Worm (Caenorhabditis elegans) whole organism, L3 larva: Measurements from ENCODE around the gene xbx-1.

Experiments
- R02D3.7 ChIP-seq: fragments of 150-350 bp; optimal IDR thresholded peaks from 2 replicates; lab custom pipeline; 2014; ENCODE audit warnings: missing biosample characterization, missing genetic modification characterization
- ama-1 ChIP-seq: fragments of 150-350 bp; optimal IDR thresholded peaks from 2 replicates; lab custom pipeline; 2018
- ceh-16 ChIP-seq: sonication (generic microtip); optimal IDR thresholded peaks from 2 replicates; lab custom pipeline; 2017; ENCODE audit warnings: missing biosample characterization, missing genetic modification characterization
- ceh-28 ChIP-seq: fragments of 150-350 bp; optimal IDR thresholded peaks from 2 replicates; lab custom pipeline; 2014; ENCODE audit warnings: missing biosample characterization, missing genetic modification reagents, missing genetic modification characterization
- ceh-82 ChIP-seq: fragments of 150-350 bp; optimal IDR thresholded peaks from 2 replicates; lab custom pipeline; 2014; ENCODE audit warnings: missing biosample characterization, missing genetic modification characterization
- daf-12 ChIP-seq: fragments of 150-350 bp; optimal IDR thresholded peaks from 2 replicates; lab custom pipeline; 2014; ENCODE audit warnings: missing biosample characterization, missing genetic modification reagents, missing genetic modification characterization
- egl-27 ChIP-seq: sonication (generic microtip); optimal IDR thresholded peaks from 4 replicates; lab custom pipeline; 2017; ENCODE audit warnings: missing biosample characterization, missing genetic modification reagents, missing genetic modification characterization
- egl-5 ChIP-seq: fragments of 150-350 bp; optimal IDR thresholded peaks from 2 replicates; lab custom pipeline; 2017; ENCODE audit warnings: missing biosample characterization, missing genetic modification reagents, missing genetic modification characterization, inconsistent platforms
- elt-1 ChIP-seq: fragments of 150-350 bp; optimal IDR thresholded peaks from 2 replicates; lab custom pipeline; 2014; ENCODE audit warnings: missing biosample characterization, missing genetic modification characterization
- elt-2 ChIP-seq: sonication (generic microtip); optimal IDR thresholded peaks from 2 replicates; lab custom pipeline; 2016; ENCODE audit warnings: missing genetic modification reagents, mild to moderate bottlenecking, missing genetic modification characterization, missing compliant biosample characterization
- elt-3 ChIP-seq, 3 experiments: fragments of 150-350 bp in 1 of 3; sonication (generic microtip) in 2 of 3; optimal IDR thresholded peaks; 2 replicates in 2 of 3; 4 replicates in 1 of 3; lab custom pipeline; 2014 to 2017; ENCODE audit warnings: missing biosample characterization in 3 of 3, missing genetic modification characterization in 3 of 3
- fkh-10 ChIP-seq: sonication (generic microtip); optimal IDR thresholded peaks from 2 replicates; lab custom pipeline; 2017; ENCODE audit warnings: missing biosample characterization, missing genetic modification reagents, missing genetic modification characterization
- fkh-2 ChIP-seq: fragments of 150-350 bp; optimal IDR thresholded peaks from 2 replicates; lab custom pipeline; 2014; ENCODE audit warnings: missing biosample characterization, missing genetic modification reagents, missing genetic modification characterization
- fos-1 ChIP-seq: fragments of 150-350 bp; optimal IDR thresholded peaks from 2 replicates; lab custom pipeline; 2014; ENCODE audit warnings: missing biosample characterization, missing genetic modification characterization
- hmg-11 ChIP-seq: sonication (generic microtip); optimal IDR thresholded peaks from 2 replicates; lab custom pipeline; 2016; ENCODE audit warnings: missing genetic modification characterization, missing compliant biosample characterization
- jun-1 ChIP-seq: fragments of 150-350 bp; optimal IDR thresholded peaks from 2 replicates; lab custom pipeline; 2014; ENCODE audit warnings: missing biosample characterization, missing genetic modification reagents, missing genetic modification characterization
- lin-15B ChIP-seq: fragments of 150-350 bp; optimal IDR thresholded peaks from 2 replicates; lab custom pipeline; 2014; ENCODE audit warnings: missing biosample characterization, missing genetic modification characterization
- lin-39 ChIP-seq: fragments of 150-350 bp; optimal IDR thresholded peaks from 2 replicates; lab custom pipeline; 2018; ENCODE audit warnings: missing biosample characterization, missing genetic modification reagents, missing genetic modification characterization
- lsy-12 ChIP-seq: sonication (generic microtip); optimal IDR thresholded peaks from 2 replicates; lab custom pipeline; 2016; ENCODE audit warnings: mild to moderate bottlenecking, missing genetic modification characterization, missing compliant biosample characterization
- mdl-1 ChIP-seq: fragments of 150-350 bp; optimal IDR thresholded peaks from 2 replicates; lab custom pipeline; 2014; ENCODE audit warnings: missing biosample characterization, missing genetic modification characterization
- mml-1 ChIP-seq: fragments of 150-350 bp; sonication (generic microtip); optimal IDR thresholded peaks from 3 replicates; lab custom pipeline; 2014; ENCODE audit warnings: missing biosample characterization, missing genetic modification characterization
- nfya-1 ChIP-seq: sonication (generic microtip); optimal IDR thresholded peaks from 2 replicates; lab custom pipeline; 2017; ENCODE audit warnings: missing genetic modification characterization, mild to moderate bottlenecking, missing compliant biosample characterization, antibody characterized with exemption, moderate library complexity; ENCODE audit not compliant: insufficient read depth
- nhr-11 ChIP-seq: fragments of 150-350 bp; optimal IDR thresholded peaks from 2 replicates; lab custom pipeline; 2014; ENCODE audit warnings: missing biosample characterization, missing genetic modification characterization
- nhr-12 ChIP-seq: fragments of 150-350 bp; optimal IDR thresholded peaks from 2 replicates; lab custom pipeline; 2014; ENCODE audit warnings: missing biosample characterization, missing genetic modification characterization
- nhr-23 ChIP-seq: fragments of 150-350 bp; optimal IDR thresholded peaks from 2 replicates; lab custom pipeline; 2014; ENCODE audit warnings: missing biosample characterization, missing genetic modification reagents, missing genetic modification characterization
- nhr-237 ChIP-seq: fragments of 150-350 bp; optimal IDR thresholded peaks from 2 replicates; lab custom pipeline; 2014; ENCODE audit warnings: missing biosample characterization, missing genetic modification characterization
- nhr-43 ChIP-seq: sonication (generic microtip); optimal IDR thresholded peaks from 2 replicates; lab custom pipeline; 2016; ENCODE audit warnings: mild to moderate bottlenecking, missing genetic modification characterization, missing compliant biosample characterization; ENCODE audit not compliant: poor library complexity, severe bottlenecking
- nhr-67 ChIP-seq: fragments of 150-350 bp; optimal IDR thresholded peaks from 2 replicates; lab custom pipeline; 2014; ENCODE audit warnings: missing biosample characterization, missing genetic modification characterization
- nhr-76 ChIP-seq: fragments of 150-350 bp; sonication (generic microtip); optimal IDR thresholded peaks from 5 replicates; lab custom pipeline; 2014; ENCODE audit warnings: missing biosample characterization, missing genetic modification characterization
- nhr-77 ChIP-seq: fragments of 150-350 bp; optimal IDR thresholded peaks from 2 replicates; lab custom pipeline; 2014; ENCODE audit warnings: missing biosample characterization, missing genetic modification characterization
- pha-4 ChIP-seq: fragments of 150-350 bp; optimal IDR thresholded peaks from 2 replicates; lab custom pipeline; 2014; ENCODE audit warnings: missing biosample characterization, missing genetic modification reagents, missing genetic modification characterization
- pqm-1 ChIP-seq: fragments of 150-350 bp; optimal IDR thresholded peaks from 2 replicates; lab custom pipeline; 2017; ENCODE audit warnings: missing biosample characterization, missing genetic modification characterization, inconsistent platforms
- skn-1 ChIP-seq: fragments of 150-350 bp; optimal IDR thresholded peaks from 2 replicates; lab custom pipeline; 2014; ENCODE audit warnings: missing biosample characterization, missing genetic modification characterization
- tbx-2 ChIP-seq: sonication (generic microtip); optimal IDR thresholded peaks from 2 replicates; lab custom pipeline; 2016; ENCODE audit warnings: mild to moderate bottlenecking, missing genetic modification characterization, missing compliant biosample characterization
- unc-39 ChIP-seq: sonication (generic microtip); optimal IDR thresholded peaks from 4 replicates; lab custom pipeline; 2017; ENCODE audit warnings: missing biosample characterization, missing genetic modification characterization
- unc-62 ChIP-seq: fragments of 150-350 bp; sonication (generic microtip); optimal IDR thresholded peaks from 4 replicates; lab custom pipeline; 2014; ENCODE audit warnings: missing biosample characterization, missing genetic modification reagents, missing genetic modification characterization
- ztf-4 ChIP-seq: fragments of 150-350 bp; optimal IDR thresholded peaks from 2 replicates; lab custom pipeline; 2014; ENCODE audit warnings: missing biosample characterization, missing genetic modification characterization

Gene xbx-1

DNA sequence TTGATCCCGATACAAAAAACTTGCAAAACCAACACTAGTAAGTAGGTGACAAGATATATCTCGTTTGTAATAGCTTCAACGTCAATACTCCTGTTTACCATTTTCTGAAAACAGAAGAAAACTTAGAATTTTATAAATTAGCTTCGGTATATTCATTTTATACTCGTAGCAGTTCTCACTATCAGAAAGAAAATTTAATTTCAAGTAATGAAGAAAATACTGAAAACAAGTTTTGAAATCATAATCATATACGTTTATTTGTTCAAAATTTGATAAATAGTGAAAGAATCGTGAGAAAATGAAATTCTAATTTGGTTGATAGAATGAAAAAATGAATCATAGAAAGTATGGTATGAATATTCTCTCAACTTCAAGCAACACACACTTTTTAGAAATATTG, 25.4 kb upstream of the xbx-1 start, which contains the start of gene C30G7.5:
Gene C30G7.5 (minus strand): TSS at position 101 of the 400 bp plus-strand sequence.
- TF ChIP-seq nhr-76 (tag; lab: Kevin White, UChicago) (no peak), jun-1 (tag; lab: Kevin White, UChicago) (no peak)

DNA sequence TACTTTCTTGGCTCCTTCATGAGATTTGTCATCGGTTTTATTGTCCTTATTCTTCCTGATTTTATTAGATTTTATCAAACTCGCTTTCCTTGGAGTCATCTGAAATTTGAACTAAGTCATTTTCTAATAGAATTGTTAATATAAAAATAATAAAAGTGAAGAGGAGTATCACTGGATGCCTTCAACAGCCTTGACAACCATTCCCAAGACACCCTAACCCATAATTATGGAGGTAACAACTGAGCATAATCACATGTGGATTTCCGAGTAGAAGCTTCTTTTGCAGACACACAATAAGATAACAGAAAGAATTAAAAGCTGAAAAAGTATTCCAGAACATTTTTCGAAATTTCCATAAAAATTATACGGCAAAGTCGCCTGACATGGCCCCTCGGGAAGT, 24.4 kb upstream of the xbx-1 start, which contains the start of gene F02D8.9:
Gene F02D8.9 (minus strand): TSS at position 101 of the 400 bp plus-strand sequence.
- TF ChIP-seq skn-1 (no peak), tbx-2 (tag; lab: Kevin White, UChicago) (no peak), hmg-11 (tag; lab: Kevin White, UChicago) (no peak), fos-1 (no peak), ztf-4 (tag; lab: Kevin White, UChicago) (no peak), jun-1 (tag; lab: Kevin White, UChicago) (no peak), elt-2 (tag; lab: Kevin White, UChicago) (no peak), daf-12 (tag; lab: Kevin White, UChicago) (no peak), lin-39 (tag; lab: Kevin White, UChicago) (no peak), unc-62 (no peak), egl-27 (tag; lab: Kevin White, UChicago) (no peak), nhr-77 (no peak), elt-1 (tag; lab: Kevin White, UChicago) (no peak), nhr-12 (tag; lab: Kevin White, UChicago) (no peak), ceh-28 (tag; lab: Kevin White, UChicago) (no peak), mdl-1 (tag; lab: Kevin White, UChicago) (no peak), nhr-76 (tag; lab: Kevin White, UChicago) (no peak), nhr-11 (no peak)

DNA sequence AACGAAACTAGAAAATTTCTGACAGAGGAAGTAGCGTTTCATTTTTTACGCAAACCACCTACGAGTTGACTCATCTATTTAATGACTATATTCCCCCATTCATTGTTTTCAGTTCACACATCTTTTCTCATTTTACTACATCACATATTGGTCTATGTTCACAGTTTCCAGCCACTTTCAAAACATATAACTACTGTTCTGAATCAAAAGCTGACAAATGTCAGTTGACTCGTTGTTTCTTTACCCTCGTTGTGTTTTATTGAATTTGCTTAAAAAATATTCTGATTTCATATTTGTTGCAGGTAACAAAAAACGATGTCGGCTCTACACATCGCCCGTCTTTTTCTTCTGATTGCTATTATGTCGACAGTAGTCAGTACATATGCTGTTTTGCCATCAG, 8.9 kb upstream of the xbx-1 start, which contains the start of gene nlp-59:
Gene nlp-59 (plus strand): TSS at position 301 of the 400 bp plus-strand sequence.
- no peak for TF ChIP-seq mdl-1 (tag; lab: Kevin White, UChicago)
- no peak for TF ChIP-seq nhr-77
- TF ChIP-seq ceh-16 (tag; lab: Kevin White, UChicago): no peak
- no peak for TF ChIP-seq nhr-237 (tag; lab: Kevin White, UChicago)
- no peak for TF ChIP-seq fos-1
- no peak for TF ChIP-seq pqm-1 (tag; lab: Kevin White, UChicago)
- no peak for TF ChIP-seq unc-39
- TF ChIP-seq R02D3.7 (tag; lab: Kevin White, UChicago): no peak

DNA sequence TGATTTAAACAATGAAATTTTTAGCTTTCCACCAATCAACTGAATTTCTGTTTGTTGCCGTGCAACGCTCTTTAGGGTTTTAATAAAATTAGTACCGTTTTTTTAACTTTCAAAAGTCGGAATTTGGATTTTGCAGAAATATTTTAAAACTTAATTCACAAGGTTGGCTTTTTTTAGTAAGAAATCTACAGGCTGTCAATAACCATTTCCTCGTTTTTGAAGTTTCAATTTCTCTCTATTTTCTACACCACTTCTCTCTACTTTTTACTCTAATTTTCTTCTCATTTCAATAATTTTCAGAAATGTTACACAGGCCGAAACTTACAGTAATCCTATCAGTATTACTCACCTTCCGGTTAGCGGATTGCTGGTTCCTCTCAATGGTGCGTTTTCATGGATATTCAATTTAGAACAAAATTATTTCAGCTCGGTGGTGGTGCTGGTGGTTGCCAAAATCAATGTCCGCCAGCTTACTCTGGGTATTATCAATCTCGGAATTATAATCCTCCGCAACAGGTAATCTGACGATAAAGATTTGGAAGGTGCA, 1.8 kb upstream of the xbx-1 start, which contains the start of the genes grd-12 and F02D8.1:
Gene grd-12 (plus strand): TSS at position 301 of the 547 bp plus-strand sequence.
Gene F02D8.1 (minus strand): TSS at position 497 of the 547 bp plus-strand sequence.
- TF ChIP-seq elt-3 (tag; optimal IDR thresholded peaks at IDR 0.05; lab: Kevin White, UChicago) (no peak), nhr-237 (tag; lab: Kevin White, UChicago) (no peak), nhr-23 (tag; lab: Kevin White, UChicago) (no peak), egl-5 (no peak), daf-12 (tag; lab: Kevin White, UChicago) (no peak), tbx-2 (tag; lab: Kevin White, UChicago) (no peak), lsy-12 (tag; lab: Kevin White, UChicago) (no peak)

DNA sequence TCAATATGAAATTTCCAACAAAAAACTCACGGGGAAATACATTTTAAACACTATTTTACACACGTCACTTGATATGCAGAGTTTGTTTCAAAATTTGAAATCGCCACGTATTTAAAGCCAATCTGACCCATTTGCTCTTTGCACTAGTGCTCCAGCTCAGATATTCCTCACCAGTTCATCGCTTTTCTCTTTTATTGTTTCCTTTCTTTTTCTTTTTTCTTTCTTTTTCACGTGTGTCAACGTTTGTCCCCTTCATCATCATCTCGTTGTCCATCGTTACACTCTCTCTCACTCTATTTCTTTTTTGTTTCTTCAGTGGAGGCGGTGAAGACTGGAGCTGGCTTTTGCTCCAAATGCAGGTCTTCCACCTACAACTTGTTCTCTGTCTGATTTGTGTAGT, 4.6 kb downstream of the xbx-1 start, which contains the start of gene F02D8.4:
Gene F02D8.4 (plus strand): TSS at position 301 of the 400 bp plus-strand sequence.
- no peak for TF ChIP-seq fkh-10 (GFP tag; lab: Kevin White, UChicago)
- TF ChIP-seq ztf-4 (tag; lab: Kevin White, UChicago): no peak
- no peak for TF ChIP-seq nhr-12 (tag; lab: Kevin White, UChicago)
- TF ChIP-seq mml-1 (tag; lab: Kevin White, UChicago): no peak
- TF ChIP-seq nhr-67 (tag; lab: Kevin White, UChicago): no peak
- TF ChIP-seq lin-15B (tag; lab: Kevin White, UChicago): no peak
- TF ChIP-seq ceh-82 (tag; lab: Kevin White, UChicago): no peak
- TF ChIP-seq jun-1 (tag; lab: Kevin White, UChicago): no peak
- TF ChIP-seq ama-1 (lab: Kevin White, UChicago): no peak
- no peak for TF ChIP-seq nfya-1
- no peak for TF ChIP-seq elt-2 (tag; lab: Kevin White, UChicago)
- no peak for TF ChIP-seq ceh-16 (tag; lab: Kevin White, UChicago)
- no peak for TF ChIP-seq fkh-2 (tag; lab: Kevin White, UChicago)
- TF ChIP-seq nhr-23 (tag; lab: Kevin White, UChicago): no peak
- no peak for TF ChIP-seq pha-4 (tag; lab: Kevin White, UChicago)
- no peak for TF ChIP-seq nhr-43
